Worm (Caenorhabditis elegans): ENCODE results near the gene fbxa-118.

Gene fbxa-118

ce11 chrV:19741651-19742050 lies 35.5 kb downstream of the fbxa-118 start, which contains the start of gene W04E12.3:
W04E12.3 (plus strand) TSS chrV:19741951.
- TF ChIP-seq nfya-1 (tag; optimal IDR thresholded peaks at IDR 0.05) = no peak
- TF ChIP-seq ahr-1 (tag; optimal IDR thresholded peaks at IDR 0.05) = no peak
- TF ChIP-seq fkh-10 (GFP tag; optimal IDR thresholded peaks at IDR 0.05) = no peak
- TF ChIP-seq hlh-30 (tag; optimal IDR thresholded peaks at IDR 0.05; ENCODE audit: insufficient read depth) = no peak
- no peak for TF ChIP-seq lin-11 (tag; optimal IDR thresholded peaks at IDR 0.05)
- TF ChIP-seq K09A11.1 (tag; optimal IDR thresholded peaks at IDR 0.05; ENCODE audit: insufficient read depth) = no peak
- no peak for TF ChIP-seq ceh-19 (GFP tag; optimal IDR thresholded peaks at IDR 0.05)
- TF ChIP-seq pqm-1 (tag; optimal IDR thresholded peaks at IDR 0.05) = no peak
- TF ChIP-seq hlh-13 (GFP tag; optimal IDR thresholded peaks at IDR 0.05) = no peak
- TF ChIP-seq ets-4 (tag; optimal IDR thresholded peaks at IDR 0.05) = no peak
- TF ChIP-seq fkh-6 (tag; optimal IDR thresholded peaks at IDR 0.05) = no peak
- TF ChIP-seq lim-6 (tag; optimal IDR thresholded peaks at IDR 0.05) = no peak
- no peak for TF ChIP-seq elt-2 (tag; optimal IDR thresholded peaks at IDR 0.05)
- TF ChIP-seq K02D7.2 (tag; optimal IDR thresholded peaks at IDR 0.05) = no peak

ce11 chrV:19741034-19741433 lies 36.1 kb downstream of the fbxa-118 start, which contains the start of gene W04E12.2:
W04E12.2 (minus strand) TSS chrV:19741134.
- TF ChIP-seq ceh-2 (tag; optimal IDR thresholded peaks at IDR 0.05) (no peak), ref-2 (tag; optimal IDR thresholded peaks at IDR 0.05) (no peak), tbx-2 (tag; optimal IDR thresholded peaks at IDR 0.05) (no peak), sox-4 (tag; optimal IDR thresholded peaks at IDR 0.05) (no peak), ceh-9 (tag; optimal IDR thresholded peaks at IDR 0.05) (no peak), sdc-2 (tag; optimal IDR thresholded peaks at IDR 0.05) (no peak), C38D4.7 (GFP tag; optimal IDR thresholded peaks at IDR 0.05) (no peak), ceh-48 (tag; optimal IDR thresholded peaks at IDR 0.05) (no peak), ceh-22 (tag; optimal IDR thresholded peaks at IDR 0.05) (no peak), nhr-11 (tag; optimal IDR thresholded peaks at IDR 0.05) (no peak), gmeb-2 (tag; optimal IDR thresholded peaks at IDR 0.05) (no peak), ets-4 (tag; optimal IDR thresholded peaks at IDR 0.05) (no peak), unc-86 (tag; optimal IDR thresholded peaks at IDR 0.05) (no peak), sox-2 (GFP tag; IDR thresholded peaks at IDR 0.05) (no peak), mec-3 (tag; optimal IDR thresholded peaks at IDR 0.05; ENCODE audit: borderline replicate concordance) (no peak)

- no peak for TF ChIP-seq ceh-19 (GFP tag; optimal IDR thresholded peaks at IDR 0.05)
- TF ChIP-seq T23F11.4 (GFP tag; optimal IDR thresholded peaks at IDR 0.05) = no peak
- no peak for TF ChIP-seq fax-1 (tag; optimal IDR thresholded peaks at IDR 0.05)
- no peak for TF ChIP-seq pha-4 (tag; optimal IDR thresholded peaks at IDR 0.05)
- no peak for TF ChIP-seq nfya-1 (tag; optimal IDR thresholded peaks at IDR 0.05)
- TF ChIP-seq ceh-45 (GFP tag; IDR thresholded peaks at IDR 0.05) = no peak
- no peak for TF ChIP-seq madf-2 (tag; optimal IDR thresholded peaks at IDR 0.05)
- TF ChIP-seq lim-6 (tag; optimal IDR thresholded peaks at IDR 0.05) = no peak
- no peak for TF ChIP-seq fkh-6 (tag; optimal IDR thresholded peaks at IDR 0.05)
- TF ChIP-seq dmd-4 (tag; optimal IDR thresholded peaks at IDR 0.05; ENCODE audit: borderline replicate concordance) = no peak
- no peak for TF ChIP-seq unc-42 (tag; optimal IDR thresholded peaks at IDR 0.05)
- TF ChIP-seq pag-3 (tag; optimal IDR thresholded peaks at IDR 0.05; ENCODE audit: borderline replicate concordance) = no peak
- TF ChIP-seq ztf-16 (tag; optimal IDR thresholded peaks at IDR 0.05) = no peak
- no peak for TF ChIP-seq elt-4 (tag; optimal IDR thresholded peaks at IDR 0.05)
- no peak for TF ChIP-seq K02D7.2 (tag; optimal IDR thresholded peaks at IDR 0.05)
- no peak for TF ChIP-seq ceh-22 (tag; optimal IDR thresholded peaks at IDR 0.05)
- no peak for TF ChIP-seq ceh-24 (tag; optimal IDR thresholded peaks at IDR 0.05)
- TF ChIP-seq eyg-1 (tag; optimal IDR thresholded peaks at IDR 0.05) = no peak
Observed at ce11 chrV:19738117-19738516, 39.0 kb downstream of the fbxa-118 start, which contains the start of gene fbxa-131. fbxa-131 (plus strand) TSS chrV:19738417.
